Worm (Caenorhabditis elegans): ENCODE measurements around the gene rer-1.

The rer-1 gene

ce11 chrII:8810679-8811413 is at the start of gene rer-1, which contains the start of gene F46C5.9:
rer-1 (plus strand) TSS chrII:8811370.
F46C5.9 (minus strand) TSS chrII:8810729.
- TF ChIP-seq snpc-3.4 (tag; optimal IDR thresholded peaks at IDR 0.05) (no peak), attf-5 (GFP tag; optimal IDR thresholded peaks at IDR 0.05) (peak; percentile 38), tbp1 (GFP tag; optimal IDR thresholded peaks at IDR 0.05) (no peak), unc-130 (GFP tag; optimal IDR thresholded peaks at IDR 0.05) (no peak), let-607 (tag; optimal IDR thresholded peaks at IDR 0.05) (peak; percentile 4 to 84), snpc-1.3 (tag; optimal IDR thresholded peaks at IDR 0.05; ENCODE audit: insufficient read depth) (peak; percentile 8), dpff-1 (tag; optimal IDR thresholded peaks at IDR 0.05) (no peak), mes-4 (tag; optimal IDR thresholded peaks at IDR 0.05) (no peak), B0336.3 (GFP tag; IDR thresholded peaks at IDR 0.05) (no peak), xnd-1 (tag; optimal IDR thresholded peaks at IDR 0.05) (no peak), Y53F4B.3 (GFP tag; IDR thresholded peaks at IDR 0.05) (no peak), fkh-3 (tag; optimal IDR thresholded peaks at IDR 0.05) (no peak), nfyb-1 (GFP tag; IDR thresholded peaks at IDR 0.05) (no peak), egrh-3 (GFP tag; IDR thresholded peaks at IDR 0.05) (no peak), ceh-79 (tag; optimal IDR thresholded peaks at IDR 0.05) (no peak)

- no peak for TF ChIP-seq bed-2 (GFP tag; IDR thresholded peaks at IDR 0.05)
- no peak for TF ChIP-seq F39B2.1 (GFP tag; IDR thresholded peaks at IDR 0.05)
- TF ChIP-seq nhr-80 (tag; optimal IDR thresholded peaks at IDR 0.05) = peak; percentile 55
Measured at ce11 chrII:8761739-8762138, 49.4 kb upstream of the rer-1 start.

- TF ChIP-seq pbrm-1 (GFP tag; IDR thresholded peaks at IDR 0.05) (no peak), B0336.3 (GFP tag; IDR thresholded peaks at IDR 0.05) (no peak), aptf-3 (GFP tag; IDR thresholded peaks at IDR 0.05) (no peak), ztf-3 (GFP tag; optimal IDR thresholded peaks at IDR 0.05) (no peak), hrde-1 (tag; optimal IDR thresholded peaks at IDR 0.05; ENCODE audit: borderline replicate concordance) (no peak), lin-40 (tag; optimal IDR thresholded peaks at IDR 0.05) (no peak), F55B11.4 (tag; optimal IDR thresholded peaks at IDR 0.05; ENCODE audit: borderline replicate concordance, insufficient read depth) (no peak), nhr-27 (tag; optimal IDR thresholded peaks at IDR 0.05) (no peak), dpff-1 (tag; optimal IDR thresholded peaks at IDR 0.05) (no peak), F57A8.1 (GFP tag; optimal IDR thresholded peaks at IDR 0.05) (no peak), F10E7.11 (tag; optimal IDR thresholded peaks at IDR 0.05) (no peak), lag-1 (GFP tag; IDR thresholded peaks at IDR 0.05) (no peak), mxl-1 (tag; optimal IDR thresholded peaks at IDR 0.05) (no peak), C17E4.6 (GFP tag; IDR thresholded peaks at IDR 0.05) (no peak), rpc-1 (optimal IDR thresholded peaks at IDR 0.05) (no peak), rpc-1 (tag; optimal IDR thresholded peaks at IDR 0.05) (no peak)
Measured at ce11 chrII:8763367-8763766, 47.8 kb upstream of the rer-1 start.

ce11 chrII:8764332-8764731 is 46.8 kb upstream of the rer-1 start:
- no peak for TF ChIP-seq B0035.1 (tag; optimal IDR thresholded peaks at IDR 0.05)
- TF ChIP-seq sptf-2 (GFP tag; optimal IDR thresholded peaks at IDR 0.05) = no peak
- TF ChIP-seq dpl-1 (GFP tag; optimal IDR thresholded peaks at IDR 0.05) = no peak
- no peak for TF ChIP-seq hlh-26 (GFP tag; conservative IDR thresholded peaks at IDR 0.05)
- TF ChIP-seq dpff-1 (tag; optimal IDR thresholded peaks at IDR 0.05) = no peak
- TF ChIP-seq ztf-18 (tag; optimal IDR thresholded peaks at IDR 0.05) = no peak
- no peak for TF ChIP-seq ceh-58 (GFP tag; IDR thresholded peaks at IDR 0.05)
- TF ChIP-seq F55B11.4 (tag; optimal IDR thresholded peaks at IDR 0.05; ENCODE audit: borderline replicate concordance, insufficient read depth) = no peak
- TF ChIP-seq F49E8.2 (tag; optimal IDR thresholded peaks at IDR 0.05; ENCODE audit: insufficient read depth) = no peak
- TF ChIP-seq rcor-1 (GFP tag; IDR thresholded peaks at IDR 0.05) = no peak
- no peak for TF ChIP-seq Y95B8A.8 (GFP tag; IDR thresholded peaks at IDR 0.05)
- TF ChIP-seq gei-17 (GFP tag; optimal IDR thresholded peaks at IDR 0.05) = no peak
- TF ChIP-seq ceh-91 (GFP tag; IDR thresholded peaks at IDR 0.05) = no peak
- no peak for TF ChIP-seq unc-62 (GFP tag; optimal IDR thresholded peaks at IDR 0.05)
- no peak for TF ChIP-seq egrh-3 (GFP tag; IDR thresholded peaks at IDR 0.05)
